Worm (Caenorhabditis elegans): ENCODE data around the gene F14H8.4.

ce11 chrV:15002184-15002690 lies 21.4 kb upstream of the F14H8.4 start, which contains the start of the genes fib-1 and mut-15:
- TF ChIP-seq nhr-77 (tag; optimal IDR thresholded peaks at IDR 0.05) (peak; percentile 21), unc-62 (GFP tag; optimal IDR thresholded peaks at IDR 0.05) (no peak), F13H6.1 (tag; optimal IDR thresholded peaks at IDR 0.05) (peak; percentile 92), lin-11 (tag; optimal IDR thresholded peaks at IDR 0.05) (peak; percentile 86), alr-1 (tag; optimal IDR thresholded peaks at IDR 0.05) (no peak), egl-27 (tag; optimal IDR thresholded peaks at IDR 0.05) (peak; percentile 77), elt-1 (tag; optimal IDR thresholded peaks at IDR 0.05) (no peak), fos-1 (tag; optimal IDR thresholded peaks at IDR 0.05) (peak; percentile 69), ama-1 (optimal IDR thresholded peaks at IDR 0.05) (no peak), nhr-25 (tag; optimal IDR thresholded peaks at IDR 0.05) (peak; percentile 91)
